Worm (Caenorhabditis elegans): Measurements from ENCODE around the gene sprr-1.

Gene sprr-1

DNA sequence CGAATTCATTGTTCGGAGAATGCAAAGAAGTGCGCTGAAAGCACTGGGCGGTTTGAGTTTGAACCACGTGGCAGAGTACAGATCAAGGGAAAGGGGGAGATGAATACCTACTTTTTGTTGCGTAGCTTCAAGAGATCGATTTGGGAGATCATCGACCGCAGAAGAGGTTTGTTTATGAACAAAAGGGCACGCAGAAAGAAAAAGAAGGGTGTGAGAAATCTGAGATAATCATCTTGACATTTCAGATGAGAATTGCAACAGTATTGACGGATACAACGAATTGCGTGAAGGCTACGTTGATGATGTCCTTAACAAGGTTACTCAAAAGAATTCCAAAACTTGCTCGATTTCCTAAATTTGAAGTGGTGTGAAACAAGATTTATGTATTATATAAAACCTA is 19.2 kb downstream of the sprr-1 start:
- TF ChIP-seq lim-6 (tag; optimal IDR thresholded peaks at IDR 0.05) (no peak), npax-4 (tag; optimal IDR thresholded peaks at IDR 0.05) (no peak), K09A11.1 (tag; optimal IDR thresholded peaks at IDR 0.05; ENCODE audit: insufficient read depth) (no peak), lin-11 (tag; optimal IDR thresholded peaks at IDR 0.05) (no peak), ceh-18 (tag; optimal IDR thresholded peaks at IDR 0.05) (no peak), hlh-8 (tag; optimal IDR thresholded peaks at IDR 0.05) (no peak), ceh-19 (GFP tag; optimal IDR thresholded peaks at IDR 0.05) (no peak), T23F11.4 (GFP tag; optimal IDR thresholded peaks at IDR 0.05) (no peak), C38D4.7 (GFP tag; optimal IDR thresholded peaks at IDR 0.05) (no peak), fkh-10 (GFP tag; optimal IDR thresholded peaks at IDR 0.05) (no peak), hlh-13 (GFP tag; optimal IDR thresholded peaks at IDR 0.05) (no peak), C08G9.2 (tag; optimal IDR thresholded peaks at IDR 0.05) (no peak), K02D7.2 (tag; optimal IDR thresholded peaks at IDR 0.05) (no peak), ref-2 (tag; optimal IDR thresholded peaks at IDR 0.05) (no peak)

DNA sequence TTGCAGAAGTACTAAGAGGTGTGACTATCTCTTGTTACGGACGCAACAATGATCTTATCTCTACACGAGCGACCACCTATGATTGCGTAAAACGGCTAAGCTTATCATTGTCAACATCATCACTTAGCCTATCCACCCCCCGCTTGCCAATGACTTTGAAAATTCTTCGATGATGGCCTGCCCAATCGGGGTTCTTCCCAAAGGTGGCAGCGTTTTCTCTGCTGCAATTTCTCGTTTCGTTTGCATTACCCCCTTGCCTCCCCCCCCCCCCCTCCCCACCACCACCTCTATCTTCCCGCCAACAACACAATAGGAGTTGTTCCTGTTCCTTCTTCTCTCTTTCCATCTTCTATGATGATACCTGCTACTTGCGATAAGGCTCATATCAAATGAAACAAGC is 21.1 kb downstream of the sprr-1 start:
- TF ChIP-seq ceh-31 (tag; optimal IDR thresholded peaks at IDR 0.05) (no peak), elt-2 (tag; optimal IDR thresholded peaks at IDR 0.05) (peak; percentile 46)

DNA sequence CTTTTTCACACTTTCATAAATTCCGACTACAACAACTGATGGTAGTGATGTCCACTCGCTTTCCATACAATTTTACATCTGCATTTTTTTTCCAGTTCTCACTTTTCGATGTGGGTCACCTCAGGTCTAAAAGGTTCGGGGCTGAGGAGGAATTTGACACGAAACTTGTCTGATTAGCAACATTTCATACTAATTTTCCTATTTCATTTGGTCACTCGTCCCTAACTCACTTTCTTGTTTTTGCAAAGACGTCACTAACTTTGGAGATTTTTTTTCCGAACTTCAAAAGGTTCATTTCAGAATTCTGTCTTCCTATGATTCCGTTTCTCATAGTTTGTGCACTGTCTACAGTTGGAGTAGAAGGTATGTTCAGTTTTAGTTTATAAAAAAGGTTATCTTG is 21.7 kb downstream of the sprr-1 start, which contains the start of gene H13N06.2:
Gene H13N06.2, plus strand, starts transcription at position 301 of the 400 bp plus-strand sequence.
- no peak for TF ChIP-seq ref-2 (tag; optimal IDR thresholded peaks at IDR 0.05)

DNA sequence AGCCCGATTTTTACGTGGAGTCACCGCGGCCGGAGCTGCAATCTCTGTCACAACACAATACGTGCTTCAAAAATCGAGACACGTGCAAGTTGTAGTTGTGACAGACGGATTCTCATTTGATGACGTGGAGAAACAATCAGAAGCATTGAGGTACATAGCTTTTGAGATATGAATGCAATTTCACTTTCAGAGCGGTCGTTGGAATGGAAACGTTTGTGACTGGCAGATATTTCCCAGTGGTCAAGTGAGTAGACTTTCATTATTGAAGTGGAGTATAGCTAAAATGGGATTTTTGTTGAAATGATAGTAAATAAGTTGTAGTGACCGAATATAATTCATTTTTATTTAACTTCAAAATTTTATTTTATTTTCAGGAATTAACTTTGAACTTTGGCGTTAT is 25.0 kb downstream of the sprr-1 start:
- TF ChIP-seq pha-4 (tag; optimal IDR thresholded peaks at IDR 0.05): no peak
- no peak for TF ChIP-seq tbx-2 (tag; optimal IDR thresholded peaks at IDR 0.05)
- TF ChIP-seq elt-4 (tag; optimal IDR thresholded peaks at IDR 0.05): no peak
- TF ChIP-seq ahr-1 (tag; optimal IDR thresholded peaks at IDR 0.05): no peak
- TF ChIP-seq nfya-1 (tag; optimal IDR thresholded peaks at IDR 0.05): no peak
- TF ChIP-seq fkh-6 (tag; optimal IDR thresholded peaks at IDR 0.05): no peak
- no peak for TF ChIP-seq fax-1 (tag; optimal IDR thresholded peaks at IDR 0.05)
- no peak for TF ChIP-seq ceh-14 (tag; optimal IDR thresholded peaks at IDR 0.05)
- no peak for TF ChIP-seq ets-4 (tag; optimal IDR thresholded peaks at IDR 0.05)

DNA sequence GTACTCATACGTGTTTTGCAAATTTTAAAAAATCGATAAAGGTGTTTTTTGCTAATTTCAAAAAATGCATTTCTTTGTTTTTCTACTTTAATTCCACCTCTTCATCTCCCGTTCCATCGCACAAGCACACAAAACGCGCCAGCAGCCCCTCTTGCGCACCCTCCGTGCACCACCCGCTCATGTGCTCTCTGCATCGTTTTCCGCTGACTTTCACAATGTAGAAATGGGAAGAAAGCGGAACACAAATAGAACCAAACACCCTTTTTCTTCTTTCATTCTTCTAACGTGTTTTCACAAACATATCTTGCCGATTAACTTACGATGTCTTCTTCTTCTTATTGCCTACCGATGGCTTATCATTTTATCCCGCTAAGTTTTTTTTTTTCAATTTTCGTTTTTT is 26.7 kb downstream of the sprr-1 start:
- TF ChIP-seq sox-4 (tag; optimal IDR thresholded peaks at IDR 0.05) (peak; percentile 34), unc-3 (GFP tag; conservative IDR thresholded peaks at IDR 0.05) (0 out of 2 replicates have a peak, but pooled peaks have one; percentile 39), unc-3 (tag; optimal IDR thresholded peaks at IDR 0.05) (no peak), K09A11.1 (tag; optimal IDR thresholded peaks at IDR 0.05; ENCODE audit: insufficient read depth) (no peak), npax-4 (tag; optimal IDR thresholded peaks at IDR 0.05) (no peak), pha-2 (tag; optimal IDR thresholded peaks at IDR 0.05) (no peak), dmd-4 (tag; optimal IDR thresholded peaks at IDR 0.05; ENCODE audit: borderline replicate concordance) (no peak), fkh-6 (tag; optimal IDR thresholded peaks at IDR 0.05) (no peak), hlh-6 (tag; optimal IDR thresholded peaks at IDR 0.05) (no peak), ceh-19 (GFP tag; optimal IDR thresholded peaks at IDR 0.05) (no peak), tbx-7 (tag; optimal IDR thresholded peaks at IDR 0.05) (no peak), lim-6 (tag; optimal IDR thresholded peaks at IDR 0.05) (no peak), rnt-1 (tag; optimal IDR thresholded peaks at IDR 0.05) (peak; percentile 9), mec-3 (tag; optimal IDR thresholded peaks at IDR 0.05; ENCODE audit: borderline replicate concordance) (no peak), C08G9.2 (tag; optimal IDR thresholded peaks at IDR 0.05) (peak; percentile 20), ttx-3 (tag; optimal IDR thresholded peaks at IDR 0.05) (peak; percentile 26), ceh-14 (tag; optimal IDR thresholded peaks at IDR 0.05) (peak; percentile 3), ceh-45 (GFP tag; IDR thresholded peaks at IDR 0.05) (0 out of 2 replicates have a peak, but pooled peaks have one; percentile 34), nhr-232 (tag; optimal IDR thresholded peaks at IDR 0.05) (no peak), Y22D7AL.16 (tag; optimal IDR thresholded peaks at IDR 0.05) (peak; percentile 12), tbx-2 (tag; optimal IDR thresholded peaks at IDR 0.05) (peak; percentile 70), unc-86 (tag; optimal IDR thresholded peaks at IDR 0.05) (no peak), unc-55 (GFP tag; optimal IDR thresholded peaks at IDR 0.05) (no peak), unc-42 (tag; optimal IDR thresholded peaks at IDR 0.05) (peak; percentile 43), pag-3 (tag; optimal IDR thresholded peaks at IDR 0.05; ENCODE audit: borderline replicate concordance) (no peak), ahr-1 (tag; optimal IDR thresholded peaks at IDR 0.05) (no peak), pqm-1 (tag; optimal IDR thresholded peaks at IDR 0.05) (no peak), eyg-1 (tag; optimal IDR thresholded peaks at IDR 0.05) (no peak), ceh-2 (tag; optimal IDR thresholded peaks at IDR 0.05) (peak; percentile 1), pha-4 (tag; optimal IDR thresholded peaks at IDR 0.05) (no peak)

Measured in whole organism, late embryonic.